Fruit fly (Drosophila melanogaster): ENCODE results near the gene RpL36.

RpL36 gene

DNA sequence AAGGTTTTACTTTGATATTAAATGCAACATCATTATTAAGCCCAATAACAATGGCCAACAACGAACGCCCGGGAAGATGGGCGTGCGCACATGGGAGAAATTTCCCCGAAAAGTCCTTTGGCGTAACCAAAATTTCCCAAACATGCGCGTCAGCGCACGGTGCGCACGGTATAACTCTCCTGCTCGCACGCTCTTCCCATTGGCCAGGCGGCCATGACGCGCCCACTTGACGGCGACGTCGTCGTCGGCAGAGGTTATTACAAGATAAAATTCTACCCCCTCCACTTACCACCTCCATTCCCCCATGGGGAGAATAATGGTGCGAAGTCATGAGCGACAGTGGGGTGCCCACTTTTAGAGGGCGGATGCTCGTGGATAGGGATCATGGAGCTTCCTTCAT is 40.3 kb downstream of the RpL36 start:
- TF ChIP-seq Dfd (GFP tag; optimal IDR thresholded peaks at IDR 0.05) = no peak
- no peak for TF ChIP-seq brk (GFP tag; optimal IDR thresholded peaks at IDR 0.05)
- no peak for TF ChIP-seq dl (GFP tag; optimal IDR thresholded peaks at IDR 0.05; ENCODE audit: insufficient read depth in 1 of 2, partially characterized antibody in 2 of 2)
- no peak for TF ChIP-seq Abd-B (GFP tag; optimal IDR thresholded peaks at IDR 0.05)
- no peak for TF ChIP-seq Jra (GFP tag; optimal IDR thresholded peaks at IDR 0.05)
- no peak for TF ChIP-seq sage (GFP tag; optimal IDR thresholded peaks at IDR 0.05)

- TF ChIP-seq Dfd (GFP tag; optimal IDR thresholded peaks at IDR 0.05) (no peak), HLH106 (tag; optimal IDR thresholded peaks at IDR 0.05) (no peak), foxo (GFP tag; optimal IDR thresholded peaks at IDR 0.05) (peak in 1 of 2 experiments; percentile 13), fru (GFP tag; optimal IDR thresholded peaks at IDR 0.05) (no peak), dl (GFP tag; optimal IDR thresholded peaks at IDR 0.05; ENCODE audit: insufficient read depth in 1 of 2, partially characterized antibody in 2 of 2) (no peak), ey (GFP tag; optimal IDR thresholded peaks at IDR 0.05) (no peak), Abd-B (GFP tag; optimal IDR thresholded peaks at IDR 0.05) (no peak), lola (GFP tag; optimal IDR thresholded peaks at IDR 0.05) (no peak), woc (GFP tag; optimal IDR thresholded peaks at IDR 0.05) (no peak), Dif (GFP tag; optimal IDR thresholded peaks at IDR 0.05; ENCODE audit: partially characterized antibody) (no peak), sage (GFP tag; optimal IDR thresholded peaks at IDR 0.05) (no peak), GATAd (GFP tag; optimal IDR thresholded peaks at IDR 0.05) (no peak), CG32264 (GFP tag; optimal IDR thresholded peaks at IDR 0.05) (no peak), Hr78 (GFP tag; optimal IDR thresholded peaks at IDR 0.05) (no peak), tai (GFP tag; optimal IDR thresholded peaks at IDR 0.05) (peak; percentile 33), Rel (GFP tag; optimal IDR thresholded peaks at IDR 0.05) (no peak), Rel (tag; optimal IDR thresholded peaks at IDR 0.05) (no peak), brk (GFP tag; optimal IDR thresholded peaks at IDR 0.05) (no peak), Hnf4 (GFP tag; optimal IDR thresholded peaks at IDR 0.05) (peak; percentile 32), N (GFP tag; optimal IDR thresholded peaks at IDR 0.05) (no peak), Vsx2 (GFP tag; optimal IDR thresholded peaks at IDR 0.05; ENCODE audit: partially characterized antibody) (no peak), Myc (optimal IDR thresholded peaks at IDR 0.05) (no peak), Hr83 (GFP tag; optimal IDR thresholded peaks at IDR 0.05; ENCODE audit: poor library complexity, severe bottlenecking) (peak; percentile 59), CrebA (GFP tag; optimal IDR thresholded peaks at IDR 0.05; ENCODE audit: borderline replicate concordance) (no peak), dmrt93B (GFP tag; optimal IDR thresholded peaks at IDR 0.05) (peak; percentile 7), jim (GFP tag; optimal IDR thresholded peaks at IDR 0.05) (no peak), usp (GFP tag; optimal IDR thresholded peaks at IDR 0.05) (no peak), br (GFP tag; optimal IDR thresholded peaks at IDR 0.05) (no peak), rgr (GFP tag; optimal IDR thresholded peaks at IDR 0.05) (peak; percentile 36), Sp1 (GFP tag; optimal IDR thresholded peaks at IDR 0.05) (no peak), psq (GFP tag; optimal IDR thresholded peaks at IDR 0.05) (no peak), pan (optimal IDR thresholded peaks at IDR 0.05) (no peak), Jra (GFP tag; optimal IDR thresholded peaks at IDR 0.05) (no peak), OdsH (GFP tag; optimal IDR thresholded peaks at IDR 0.05) (no peak), sv (GFP tag; optimal IDR thresholded peaks at IDR 0.05) (no peak), Mio (GFP tag; optimal IDR thresholded peaks at IDR 0.05) (no peak), dsf (GFP tag; optimal IDR thresholded peaks at IDR 0.05; ENCODE audit: borderline replicate concordance) (no peak), h (GFP tag; optimal IDR thresholded peaks at IDR 0.05) (no peak), CG9705 (GFP tag; optimal IDR thresholded peaks at IDR 0.05) (no peak)
These were observed 47.5 kb downstream of the RpL36 start, which contains the start of gene vnd for dm6 chrX:581825-582224. TSS of gene vnd (plus strand) at chrX:582121.

- no peak for TF ChIP-seq dsf (GFP tag; optimal IDR thresholded peaks at IDR 0.05; ENCODE audit: borderline replicate concordance)
- TF ChIP-seq Abd-B (GFP tag; optimal IDR thresholded peaks at IDR 0.05) = no peak
- no peak for TF ChIP-seq Jra (GFP tag; optimal IDR thresholded peaks at IDR 0.05)
- TF ChIP-seq rgr (GFP tag; optimal IDR thresholded peaks at IDR 0.05) = no peak
- no peak for TF ChIP-seq dmrt93B (GFP tag; optimal IDR thresholded peaks at IDR 0.05)
- TF ChIP-seq Hr83 (GFP tag; optimal IDR thresholded peaks at IDR 0.05; ENCODE audit: poor library complexity, severe bottlenecking) = no peak
- TF ChIP-seq pan (optimal IDR thresholded peaks at IDR 0.05) = no peak
- no peak for TF ChIP-seq brk (GFP tag; optimal IDR thresholded peaks at IDR 0.05)
- TF ChIP-seq foxo (GFP tag; optimal IDR thresholded peaks at IDR 0.05) = no peak
- TF ChIP-seq jim (GFP tag; optimal IDR thresholded peaks at IDR 0.05) = no peak
- no peak for TF ChIP-seq Dfd (GFP tag; optimal IDR thresholded peaks at IDR 0.05)
- TF ChIP-seq Sp1 (GFP tag; optimal IDR thresholded peaks at IDR 0.05) = no peak
- TF ChIP-seq Rel (GFP tag; optimal IDR thresholded peaks at IDR 0.05) = no peak
- TF ChIP-seq Rel (tag; optimal IDR thresholded peaks at IDR 0.05) = no peak
- no peak for TF ChIP-seq CG9705 (GFP tag; optimal IDR thresholded peaks at IDR 0.05)
These were observed 48.6 kb downstream of the RpL36 start for dm6 chrX:580635-581034.
